Worm (Caenorhabditis elegans) whole organism, L4 larva: ENCODE data around the gene fbxc-21.

Experiments used
- F10B5.3 ChIP-seq: sonication (generic microtip); optimal IDR thresholded peaks from 2 replicates; lab custom pipeline; 2016; ENCODE audit warnings: mild to moderate bottlenecking, missing genetic modification characterization, missing compliant biosample characterization
- F26F4.8 ChIP-seq: fragments of 200-800 bp; sonication (Bioruptor generic); conservative IDR thresholded peaks from 2 replicates; pipeline ENCODE4 v1.3.6; 2022; ENCODE audit warnings: missing genetic modification characterization, missing compliant biosample characterization
- F37D6.2 ChIP-seq: sonication (generic microtip); optimal IDR thresholded peaks from 2 replicates; lab custom pipeline; 2016; ENCODE audit warnings: mild to moderate bottlenecking, missing genetic modification characterization, missing compliant biosample characterization
- F49E8.2 ChIP-seq: sonication (generic microtip); optimal IDR thresholded peaks from 2 replicates; lab custom pipeline; 2016; ENCODE audit warnings: missing compliant biosample characterization, mild to moderate bottlenecking, missing genetic modification characterization, borderline replicate concordance
- T20F7.1 ChIP-seq: fragments of 200-800 bp; sonication (Bioruptor generic); optimal IDR thresholded peaks from 2 replicates; lab custom pipeline; 2018; ENCODE audit warnings: mild to moderate bottlenecking, missing genetic modification characterization, missing compliant biosample characterization
- Y75B8A.6 ChIP-seq: fragments of 200-800 bp; sonication (Bioruptor generic); IDR thresholded peaks from 2 replicates; pipeline ENCODE4 v1.3.6; 2022; ENCODE audit warnings: missing genetic modification reagents, missing genetic modification characterization, missing compliant biosample characterization
- ZK337.2 ChIP-seq: fragments of 200-800 bp; sonication (Bioruptor generic); IDR thresholded peaks from 2 replicates; pipeline ENCODE4 v1.3.6; 2022; ENCODE audit warnings: missing genetic modification reagents, missing genetic modification characterization, missing compliant biosample characterization
- aha-1 ChIP-seq: fragments of 150-350 bp; peaks from one replicate; lab custom pipeline; 2014; ENCODE audit warnings: missing biosample characterization, missing genetic modification characterization
- arid-1 ChIP-seq: fragments of 200-800 bp; sonication (Bioruptor generic); conservative IDR thresholded peaks from 2 replicates; pipeline ENCODE4 v1.3.6; 2022; ENCODE audit warnings: missing genetic modification reagents, missing genetic modification characterization, missing compliant biosample characterization
- ceh-62 ChIP-seq: sonication (generic microtip); optimal IDR thresholded peaks from 2 replicates; lab custom pipeline; 2017; ENCODE audit warnings: missing biosample characterization, missing genetic modification characterization
- ceh-82 ChIP-seq: sonication (generic microtip); optimal IDR thresholded peaks from 2 replicates; lab custom pipeline; 2017; ENCODE audit warnings: missing biosample characterization, missing genetic modification characterization
- daf-16 ChIP-seq, 3 experiments: sonication (generic microtip); optimal IDR thresholded peaks; 2 replicates each; lab custom pipeline; 2016 to 2017; ENCODE audit warnings: missing genetic modification characterization in 3 of 3, missing genetic modification reagents in 3 of 3, mild to moderate bottlenecking in 2 of 3, missing compliant biosample characterization in 2 of 3, missing biosample characterization in 1 of 3, moderate library complexity in 1 of 3
- dmd-6 ChIP-seq: fragments of 200-800 bp; sonication (Bioruptor generic); IDR thresholded peaks from 2 replicates; pipeline ENCODE4 v1.3.6; 2022; ENCODE audit warnings: missing genetic modification reagents, missing genetic modification characterization, missing compliant biosample characterization
- fos-1 ChIP-seq: fragments of 150-350 bp; optimal IDR thresholded peaks from 2 replicates; lab custom pipeline; 2014; ENCODE audit warnings: missing biosample characterization, missing genetic modification characterization
- hif-1 ChIP-seq, 2 experiments: sonication (generic microtip); optimal IDR thresholded peaks; 2 replicates each; lab custom pipeline; 2016 to 2017; ENCODE audit warnings: missing compliant biosample characterization in 2 of 2, missing genetic modification characterization in 2 of 2, missing genetic modification reagents in 2 of 2, missing genotype in 2 of 2, mild to moderate bottlenecking in 1 of 2
- hlh-11 ChIP-seq: fragments of 200-800 bp; sonication (Bioruptor generic); optimal IDR thresholded peaks from 2 replicates; lab custom pipeline; 2018; ENCODE audit warnings: mild to moderate bottlenecking, missing genetic modification characterization, missing compliant biosample characterization
- jun-1 ChIP-seq: fragments of 150-350 bp; optimal IDR thresholded peaks from 2 replicates; lab custom pipeline; 2014; ENCODE audit warnings: missing biosample characterization, missing genetic modification reagents, missing genetic modification characterization
- lin-13 ChIP-seq: fragments of 150-350 bp; optimal IDR thresholded peaks from 2 replicates; lab custom pipeline; 2014; ENCODE audit warnings: missing biosample characterization, missing genetic modification reagents, missing genetic modification characterization
- lir-3 ChIP-seq: sonication (generic microtip); optimal IDR thresholded peaks from 2 replicates; lab custom pipeline; 2016; ENCODE audit warnings: mild to moderate bottlenecking, missing genetic modification characterization, missing compliant biosample characterization
- mxl-2 ChIP-seq: fragments of 200-800 bp; sonication (Bioruptor generic); conservative IDR thresholded peaks from 2 replicates; pipeline ENCODE4 v1.3.6; 2022; ENCODE audit warnings: missing genetic modification reagents, missing genetic modification characterization, missing compliant biosample characterization
- nhr-10 ChIP-seq: fragments of 150-350 bp; optimal IDR thresholded peaks from 2 replicates; lab custom pipeline; 2014; ENCODE audit warnings: missing biosample characterization, missing genetic modification characterization
- nhr-102 ChIP-seq: sonication (generic microtip); optimal IDR thresholded peaks from 2 replicates; lab custom pipeline; 2016; ENCODE audit warnings: mild to moderate bottlenecking, missing genetic modification characterization, moderate library complexity, missing compliant biosample characterization
- nhr-11 ChIP-seq: fragments of 150-350 bp; optimal IDR thresholded peaks from 2 replicates; lab custom pipeline; 2014; ENCODE audit warnings: missing biosample characterization, missing genetic modification characterization
- nhr-25 ChIP-seq: sonication (generic microtip); optimal IDR thresholded peaks from 2 replicates; lab custom pipeline; 2017; ENCODE audit warnings: missing genetic modification characterization, mild to moderate bottlenecking, missing compliant biosample characterization, antibody characterized with exemption, moderate library complexity, borderline replicate concordance; ENCODE audit not compliant: insufficient read depth
- nhr-28 ChIP-seq: fragments of 150-350 bp; optimal IDR thresholded peaks from 2 replicates; lab custom pipeline; 2014; ENCODE audit warnings: missing biosample characterization, missing genetic modification characterization
- nhr-41 ChIP-seq: fragments of 200-800 bp; sonication (Bioruptor generic); IDR thresholded peaks from 2 replicates; pipeline ENCODE4 v1.3.6; 2022; ENCODE audit warnings: missing genetic modification reagents, missing genetic modification characterization, missing compliant biosample characterization
- nhr-42 ChIP-seq: fragments of 200-800 bp; sonication (Bioruptor generic); IDR thresholded peaks from 2 replicates; pipeline ENCODE4 v1.3.6; 2022; ENCODE audit warnings: missing genetic modification characterization, missing compliant biosample characterization
- nhr-6 ChIP-seq: fragments of 150-350 bp; optimal IDR thresholded peaks from 2 replicates; lab custom pipeline; 2014; ENCODE audit warnings: missing biosample characterization, missing genetic modification characterization
- pha-4 ChIP-seq, 2 experiments: fragments of 150-350 bp in 1 of 2; fragments of 200-800 bp in 1 of 2; sonication (Bioruptor generic) in 1 of 2; IDR thresholded peaks in 1 of 2; optimal IDR thresholded peaks in 1 of 2; 2 replicates each; pipeline versions ENCODE4 v1.3.6 to Lab custom; 2014 to 2022; ENCODE audit warnings: missing genetic modification characterization in 2 of 2, missing genetic modification reagents in 2 of 2, missing biosample characterization in 1 of 2, missing compliant biosample characterization in 1 of 2
- pqm-1 ChIP-seq: sonication (generic microtip); optimal IDR thresholded peaks from 2 replicates; lab custom pipeline; 2017; ENCODE audit warnings: missing biosample characterization, missing genetic modification characterization
- saeg-2 ChIP-seq: fragments of 200-800 bp; sonication (Bioruptor generic); IDR thresholded peaks from 2 replicates; pipeline ENCODE4 v1.3.6; 2022; ENCODE audit warnings: missing genetic modification reagents, missing genetic modification characterization, missing compliant biosample characterization
- set-16 ChIP-seq: fragments of 200-800 bp; sonication (Bioruptor generic); IDR thresholded peaks from 2 replicates; pipeline ENCODE4 v1.3.6; 2022; ENCODE audit warnings: missing genetic modification reagents, missing genetic modification characterization, missing compliant biosample characterization
- skn-1 ChIP-seq: fragments of 150-350 bp; optimal IDR thresholded peaks from 2 replicates; lab custom pipeline; 2014; ENCODE audit warnings: missing biosample characterization, missing genetic modification characterization
- spr-3 ChIP-seq: fragments of 200-800 bp; sonication (Bioruptor generic); optimal IDR thresholded peaks from 2 replicates; lab custom pipeline; 2018; ENCODE audit warnings: mild to moderate bottlenecking, missing genetic modification characterization, missing compliant biosample characterization
- tag-97 ChIP-seq: fragments of 200-800 bp; sonication (Bioruptor generic); IDR thresholded peaks from 2 replicates; pipeline ENCODE4 v1.3.6; 2022; ENCODE audit warnings: missing genetic modification characterization, missing compliant biosample characterization
- tra-1 ChIP-seq: fragments of 200-800 bp; sonication (Bioruptor generic); IDR thresholded peaks from 2 replicates; pipeline ENCODE4 v1.3.6; 2022; ENCODE audit warnings: missing genetic modification reagents, missing genetic modification characterization, missing compliant biosample characterization
- unc-130 ChIP-seq: sonication (generic microtip); optimal IDR thresholded peaks from 2 replicates; lab custom pipeline; 2016; ENCODE audit warnings: missing genetic modification reagents, missing genetic modification characterization, missing compliant biosample characterization
- unc-62 ChIP-seq, 3 experiments: fragments of 150-350 bp in 1 of 3; sonication (generic microtip); optimal IDR thresholded peaks in 2 of 3; peaks in 1 of 3; 1 replicate in 1 of 3; 2 replicates in 2 of 3; lab custom pipeline; 2014 to 2017; ENCODE audit warnings: missing biosample characterization in 3 of 3, missing genetic modification characterization in 3 of 3, missing genetic modification reagents in 3 of 3, missing genotype in 1 of 3
- zag-1 ChIP-seq: fragments of 150-350 bp; optimal IDR thresholded peaks from 2 replicates; lab custom pipeline; 2014; ENCODE audit warnings: missing biosample characterization, missing genetic modification characterization
- ztf-11 ChIP-seq: fragments of 150-350 bp; optimal IDR thresholded peaks from 2 replicates; lab custom pipeline; 2014; ENCODE audit warnings: missing biosample characterization, missing genetic modification characterization

The fbxc-21 gene

ce11 chrII:1679081-1679480 lies 13.6 kb downstream of the fbxc-21 start, which contains the start of gene irld-36:
irld-36 (plus strand) TSS chrII:1679381.
- no peak for TF ChIP-seq ceh-82
- no peak for TF ChIP-seq ZK337.2 (GFP tag; lab: Robert Waterston, UW)
- TF ChIP-seq hif-1 (tag; optimal IDR thresholded peaks at IDR 0.05; lab: Kevin White, UChicago): no peak
- no peak for TF ChIP-seq spr-3 (GFP tag; lab: Kevin White, UChicago)
- TF ChIP-seq pha-4 (GFP tag; IDR thresholded peaks at IDR 0.05; lab: Robert Waterston, UW): no peak
- TF ChIP-seq pha-4 (tag; optimal IDR thresholded peaks at IDR 0.05; lab: Kevin White, UChicago): no peak
- no peak for TF ChIP-seq nhr-41 (GFP tag; lab: Robert Waterston, UW)
- no peak for TF ChIP-seq lin-13 (GFP tag; lab: Kevin White, UChicago)
- TF ChIP-seq F49E8.2 (tag; lab: Kevin White, UChicago): no peak
- TF ChIP-seq tag-97 (GFP tag; lab: Robert Waterston, UW): no peak

DNA sequence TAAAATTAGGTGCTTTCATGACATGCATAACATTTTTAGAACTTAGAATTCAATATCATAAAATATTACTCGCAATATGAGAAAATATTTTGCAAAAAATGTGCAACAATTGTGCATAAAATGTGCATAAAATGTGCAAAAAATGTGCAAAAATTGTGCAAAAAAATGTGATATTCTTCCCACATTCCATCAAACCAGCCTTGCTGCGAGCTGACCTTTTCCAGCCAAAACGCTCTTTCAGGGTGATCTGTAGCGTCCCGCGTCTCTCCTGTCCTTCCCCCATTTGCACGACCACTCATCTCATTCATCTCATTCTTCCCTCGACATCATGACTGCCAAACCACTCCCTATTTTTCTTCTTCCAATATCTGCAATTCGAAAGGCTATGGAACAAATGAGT lies 16.6 kb downstream of the fbxc-21 start, which contains the start of gene fbxb-17:
fbxb-17 (plus strand) TSS at position 301 of the 400 bp plus-strand sequence.
- TF ChIP-seq nhr-102 (no peak), unc-62 (GFP tag; optimal IDR thresholded peaks at IDR 0.05 in 1 of 2; lab: Kevin White, UChicago) (peak in 1 of 2 experiments; percentile 5), unc-62 (tag; optimal IDR thresholded peaks at IDR 0.05; lab: Kevin White, UChicago) (no peak)

- no peak for TF ChIP-seq zag-1 (tag; lab: Kevin White, UChicago)
- TF ChIP-seq aha-1 (tag; lab: Kevin White, UChicago): peak; percentile 54
- TF ChIP-seq nhr-11: no peak
- peak; percentile 68; the same call in 1 of the 2 replicates for TF ChIP-seq set-16 (GFP tag; lab: Robert Waterston, UW)
- no peak for TF ChIP-seq F26F4.8 (GFP tag; lab: Robert Waterston, UW)
- TF ChIP-seq ceh-62: no peak
- TF ChIP-seq pha-4 (GFP tag; IDR thresholded peaks at IDR 0.05; lab: Robert Waterston, UW): no peak
- TF ChIP-seq pha-4 (tag; optimal IDR thresholded peaks at IDR 0.05; lab: Kevin White, UChicago): no peak
- TF ChIP-seq F10B5.3 (tag; lab: Kevin White, UChicago): no peak
- no peak for TF ChIP-seq skn-1 (tag; lab: Kevin White, UChicago)
- no peak for TF ChIP-seq mxl-2 (GFP tag; lab: Robert Waterston, UW)
- TF ChIP-seq F37D6.2 (tag; lab: Kevin White, UChicago): no peak
- no peak for TF ChIP-seq tra-1
- no peak for TF ChIP-seq nhr-10 (tag; lab: Kevin White, UChicago)
- no peak for TF ChIP-seq ztf-11
- no peak for TF ChIP-seq lir-3 (tag; lab: Kevin White, UChicago)
- TF ChIP-seq Y75B8A.6 (GFP tag; lab: Robert Waterston, UW): no peak
- TF ChIP-seq dmd-6 (GFP tag; lab: Robert Waterston, UW): no peak
Measured at ce11 chrII:1672673-1673072, 20.1 kb downstream of the fbxc-21 start.

DNA sequence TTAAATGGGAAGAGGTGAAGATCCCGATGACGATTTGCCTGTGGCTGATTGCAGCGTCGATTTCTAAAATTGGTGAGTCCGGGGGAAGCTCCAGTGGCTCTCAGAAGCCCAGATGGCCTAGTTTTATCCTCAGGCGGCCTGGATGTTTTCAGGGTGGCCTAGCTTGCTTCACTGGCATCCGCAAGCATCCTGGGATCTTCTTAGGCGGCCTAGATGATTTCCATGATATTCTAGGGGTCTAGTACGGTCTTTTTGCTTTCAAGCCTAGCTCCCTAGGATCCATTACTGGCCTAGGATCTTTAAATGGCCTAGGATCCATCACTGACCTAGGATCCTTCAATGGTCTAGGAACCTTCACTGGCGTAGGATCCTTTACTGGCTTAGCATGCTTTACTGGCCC lies 21.7 kb downstream of the fbxc-21 start:
- peak; percentile 91 for TF ChIP-seq aha-1 (tag; lab: Kevin White, UChicago)
- no peak for TF ChIP-seq mxl-2 (GFP tag; lab: Robert Waterston, UW)
- TF ChIP-seq, all 104 proteins: peak for 1

ce11 chrII:1670260-1670879 lies 22.4 kb downstream of the fbxc-21 start, which contains the start of gene nhx-6:
nhx-6 (plus strand) TSS chrII:1670829.
- peak; percentile 6 for TF ChIP-seq nhr-28
- TF ChIP-seq jun-1 (tag; lab: Kevin White, UChicago): no peak
- TF ChIP-seq unc-130: no peak
- TF ChIP-seq lin-13 (GFP tag; lab: Kevin White, UChicago): no peak
- no peak for TF ChIP-seq hif-1 (tag; optimal IDR thresholded peaks at IDR 0.05; lab: Kevin White, UChicago)
- TF ChIP-seq T20F7.1 (GFP tag; lab: Kevin White, UChicago): no peak
- TF ChIP-seq nhr-25 (tag; lab: Kevin White, UChicago): no peak
- no peak for TF ChIP-seq fos-1 (tag; lab: Kevin White, UChicago)
- no peak for TF ChIP-seq tra-1
- TF ChIP-seq nhr-6 (tag; lab: Kevin White, UChicago): no peak
- TF ChIP-seq nhr-10 (tag; lab: Kevin White, UChicago): no peak
- peak; percentile 25 for TF ChIP-seq hlh-11
- TF ChIP-seq aha-1 (tag; lab: Kevin White, UChicago): peak; percentile 46
- no peak for TF ChIP-seq pqm-1 (tag; lab: Kevin White, UChicago)
- TF ChIP-seq daf-16 (GFP tag; optimal IDR thresholded peaks at IDR 0.05; lab: Kevin White, UChicago): no peak
- no peak for TF ChIP-seq daf-16 (tag; optimal IDR thresholded peaks at IDR 0.05; lab: Kevin White, UChicago)
- TF ChIP-seq saeg-2 (GFP tag; lab: Robert Waterston, UW): no peak
- no peak for TF ChIP-seq Y75B8A.6 (GFP tag; lab: Robert Waterston, UW)
- TF ChIP-seq nhr-42: no peak
- no peak for TF ChIP-seq nhr-11
- TF ChIP-seq lir-3 (tag; lab: Kevin White, UChicago): no peak
- no peak for TF ChIP-seq arid-1
